Fruit fly (Drosophila melanogaster) whole organism, embryonic: Measurements from ENCODE around the gene Cyp4d21.

Experiments
- B-H2 ChIP-seq: fragments of 200-800 bp; sonication (Bioruptor generic); optimal IDR thresholded peaks from 2 replicates; lab custom pipeline; 2018; ENCODE audit warnings: missing biosample characterization, mild to moderate bottlenecking, missing genetic modification characterization
- Bdp1 ChIP-seq: fragments of 200-800 bp; sonication (Bioruptor generic); optimal IDR thresholded peaks from 3 replicates; lab custom pipeline; 2016; ENCODE audit warnings: missing biosample characterization, missing genetic modification characterization
- Blimp-1 ChIP-seq: fragments of 200-800 bp; sonication (Bioruptor generic); optimal IDR thresholded peaks from 3 replicates; lab custom pipeline; 2018; ENCODE audit warnings: missing biosample characterization, missing genetic modification characterization, mild to moderate bottlenecking, moderate library complexity, missing genetic modification reagents
- C15 ChIP-seq: fragments of 200-800 bp; sonication (Bioruptor generic); IDR thresholded peaks from 3 replicates; pipeline ENCODE4 v1.3.6; 2022; ENCODE audit warnings: missing biosample characterization, missing genetic modification characterization
- CG10209 ChIP-seq: fragments of 200-800 bp; sonication (Bioruptor generic); optimal IDR thresholded peaks from 3 replicates; lab custom pipeline; 2017; ENCODE audit warnings: missing biosample characterization, mild to moderate bottlenecking, missing genetic modification characterization, missing genetic modification reagents
- CG10321 ChIP-seq: fragments of 200-800 bp; sonication (Bioruptor generic); IDR thresholded peaks from 2 replicates; pipeline ENCODE4 v1.3.6; 2022; ENCODE audit warnings: missing biosample characterization, missing genetic modification characterization
- CG14014 ChIP-seq: fragments of 200-800 bp; sonication (Bioruptor generic); IDR thresholded peaks from 2 replicates; pipeline ENCODE4 v1.3.6; 2022; ENCODE audit warnings: missing biosample characterization, missing genetic modification characterization
- CG18619 ChIP-seq: fragments of 200-800 bp; sonication (Bioruptor generic); optimal IDR thresholded peaks from 3 replicates; lab custom pipeline; 2017; ENCODE audit warnings: missing biosample characterization, mild to moderate bottlenecking, missing genetic modification characterization
- CG2678 ChIP-seq: fragments of 200-800 bp; sonication (Bioruptor generic); optimal IDR thresholded peaks from 3 replicates; lab custom pipeline; 2019; ENCODE audit warnings: missing biosample characterization, mild to moderate bottlenecking, missing genetic modification characterization, moderate library complexity
- CG3281 ChIP-seq: fragments of 200-800 bp; sonication (Bioruptor generic); optimal IDR thresholded peaks from 3 replicates; lab custom pipeline; 2017; ENCODE audit warnings: missing biosample characterization, mild to moderate bottlenecking, missing genetic modification characterization
- CG34376 ChIP-seq: fragments of 200-800 bp; sonication (Bioruptor generic); optimal IDR thresholded peaks from 2 replicates; lab custom pipeline; 2018; ENCODE audit warnings: missing biosample characterization, mild to moderate bottlenecking, missing genetic modification characterization
- CG4328 ChIP-seq: fragments of 200-800 bp; sonication (Bioruptor generic); optimal IDR thresholded peaks from 3 replicates; lab custom pipeline; 2017; ENCODE audit warnings: missing biosample characterization, missing genetic modification reagents, missing genetic modification characterization
- CG4730 ChIP-seq: fragments of 200-800 bp; sonication (Bioruptor generic); IDR thresholded peaks from 2 replicates; pipeline ENCODE4 v1.3.6; 2022; ENCODE audit warnings: missing biosample characterization, missing genetic modification characterization
- CG6765 ChIP-seq: fragments of 200-800 bp; sonication (Bioruptor generic); optimal IDR thresholded peaks from 3 replicates; lab custom pipeline; 2017; ENCODE audit warnings: missing biosample characterization, mild to moderate bottlenecking, missing genetic modification characterization
- CG9797 ChIP-seq: fragments of 200-800 bp; sonication (Bioruptor generic); optimal IDR thresholded peaks from 3 replicates; lab custom pipeline; 2018; ENCODE audit warnings: missing biosample characterization, mild to moderate bottlenecking, missing genetic modification characterization
- Fer1 ChIP-seq: fragments of 200-800 bp; sonication (Bioruptor generic); optimal IDR thresholded peaks from 2 replicates; lab custom pipeline; 2017; ENCODE audit warnings: missing biosample characterization, mild to moderate bottlenecking, missing genetic modification characterization
- Hmr ChIP-seq: fragments of 200-800 bp; sonication (Bioruptor generic); optimal IDR thresholded peaks from 3 replicates; lab custom pipeline; 2017; ENCODE audit warnings: mild to moderate bottlenecking, missing biosample characterization, missing genetic modification reagents, missing genetic modification characterization
- Hmx ChIP-seq: fragments of 200-800 bp; sonication (Bioruptor generic); optimal IDR thresholded peaks from 2 replicates; lab custom pipeline; 2016; ENCODE audit warnings: missing biosample characterization, missing genetic modification characterization
- Lim3 ChIP-seq: fragments of 200-800 bp; sonication (Bioruptor generic); IDR thresholded peaks from 2 replicates; pipeline ENCODE4 v1.3.6; 2022; ENCODE audit warnings: missing biosample characterization, missing genetic modification characterization
- MBD-R2 ChIP-seq: fragments of 200-800 bp; sonication (Bioruptor generic); IDR thresholded peaks from 2 replicates; pipeline ENCODE4 v1.3.6; 2022; ENCODE audit warnings: missing biosample characterization, missing genetic modification characterization
- Med ChIP-seq: fragments of 200-800 bp; sonication (Bioruptor generic); peaks from one replicate; lab custom pipeline; 2016; ENCODE audit warnings: missing biosample characterization, missing genetic modification characterization, mild to moderate bottlenecking, inconsistent platforms, moderate library complexity
- Neu2 ChIP-seq: fragments of 200-800 bp; sonication (Bioruptor generic); optimal IDR thresholded peaks from 3 replicates; lab custom pipeline; 2016; ENCODE audit warnings: missing biosample characterization, missing genetic modification characterization, borderline replicate concordance
- Nf-YA ChIP-seq: fragments of 200-800 bp; sonication (Bioruptor generic); IDR thresholded peaks from 2 replicates; pipeline ENCODE4 v1.3.6; 2022; ENCODE audit warnings: missing biosample characterization, missing genetic modification characterization
- Sry-β ChIP-seq: fragments of 200-800 bp; sonication (Bioruptor generic); optimal IDR thresholded peaks from 2 replicates; lab custom pipeline; 2018; ENCODE audit warnings: missing biosample characterization, mild to moderate bottlenecking, missing genetic modification characterization, moderate library complexity
- Ssrp ChIP-seq: fragments of 200-800 bp; sonication (Bioruptor generic); optimal IDR thresholded peaks from 2 replicates; lab custom pipeline; 2018; ENCODE audit warnings: missing biosample characterization, mild to moderate bottlenecking, missing genetic modification characterization, moderate library complexity
- Xrp1 ChIP-seq: fragments of 200-800 bp; sonication (Bioruptor generic); IDR thresholded peaks from 2 replicates; pipeline ENCODE4 v1.3.6; 2022; ENCODE audit warnings: missing biosample characterization, missing genetic modification characterization
- YL-1 ChIP-seq: fragments of 200-800 bp; sonication (Bioruptor generic); optimal IDR thresholded peaks from 3 replicates; lab custom pipeline; 2017; ENCODE audit warnings: missing biosample characterization, mild to moderate bottlenecking, missing genetic modification characterization
- ap ChIP-seq: fragments of 200-800 bp; sonication (Bioruptor generic); IDR thresholded peaks from 2 replicates; pipeline ENCODE4 v1.3.6; 2022; ENCODE audit warnings: missing biosample characterization, missing genetic modification characterization
- br ChIP-seq: fragments of >200 bp; optimal IDR thresholded peaks from 2 replicates; lab custom pipeline; 2017
- chinmo ChIP-seq: fragments of 200-800 bp; sonication (Bioruptor generic); IDR thresholded peaks from 4 replicates; pipeline ENCODE4 v1.3.6; 2022; ENCODE audit warnings: missing biosample characterization, missing genetic modification characterization; ENCODE audit not compliant: partially characterized antibody
- crp ChIP-seq, 2 experiments: fragments of 200-800 bp; sonication (Bioruptor generic); optimal IDR thresholded peaks; 2 replicates in 1 of 2; 3 replicates in 1 of 2; lab custom pipeline; 2017; ENCODE audit warnings: missing biosample characterization in 2 of 2, missing genetic modification characterization in 2 of 2, mild to moderate bottlenecking in 1 of 2, moderate library complexity in 1 of 2
- da ChIP-seq: fragments of 200-800 bp; sonication (Bioruptor generic); optimal IDR thresholded peaks from 2 replicates; lab custom pipeline; 2016; ENCODE audit warnings: missing biosample characterization, missing genetic modification characterization
- emc ChIP-seq: fragments of 200-800 bp; sonication (Bioruptor generic); optimal IDR thresholded peaks from 2 replicates; lab custom pipeline; 2016; ENCODE audit warnings: missing biosample characterization, missing genetic modification characterization
- en ChIP-seq: fragments of 200-800 bp; sonication (Bioruptor generic); optimal IDR thresholded peaks from 2 replicates; lab custom pipeline; 2016; ENCODE audit warnings: missing biosample characterization, missing genetic modification characterization
- esg ChIP-seq: fragments of 200-800 bp; sonication (Bioruptor generic); conservative IDR thresholded peaks from 2 replicates; pipeline ENCODE4 v1.3.6; 2022; ENCODE audit warnings: missing biosample characterization, missing genetic modification characterization
- exex ChIP-seq: fragments of 200-800 bp; sonication (Bioruptor generic); optimal IDR thresholded peaks from 4 replicates; lab custom pipeline; 2018; ENCODE audit warnings: missing biosample characterization, mild to moderate bottlenecking, missing genetic modification characterization, moderate library complexity
- fru ChIP-seq: fragments of >200 bp; optimal IDR thresholded peaks from 2 replicates; lab custom pipeline; 2017
- grn ChIP-seq: fragments of 200-800 bp; sonication (Bioruptor generic); optimal IDR thresholded peaks from 3 replicates; lab custom pipeline; 2017; ENCODE audit warnings: missing biosample characterization, missing genetic modification characterization
- hbn ChIP-seq: fragments of 200-800 bp; sonication (Bioruptor generic); IDR thresholded peaks from 2 replicates; pipeline ENCODE4 v1.3.6; 2022; ENCODE audit warnings: missing biosample characterization, missing genetic modification characterization; ENCODE audit not compliant: partially characterized antibody
- lab ChIP-seq: fragments of 200-800 bp; sonication (Bioruptor generic); optimal IDR thresholded peaks from 3 replicates; lab custom pipeline; 2017; ENCODE audit warnings: missing biosample characterization, missing genetic modification characterization, mild to moderate bottlenecking, moderate library complexity, missing genetic modification reagents
- maf-S ChIP-seq: fragments of 200-800 bp; sonication (Bioruptor generic); optimal IDR thresholded peaks from 2 replicates; lab custom pipeline; 2016; ENCODE audit warnings: missing biosample characterization, missing genetic modification characterization
- mirr ChIP-seq: fragments of 200-800 bp; sonication (Bioruptor generic); optimal IDR thresholded peaks from 3 replicates; lab custom pipeline; 2018; ENCODE audit warnings: missing biosample characterization, mild to moderate bottlenecking, missing genetic modification characterization
- nau ChIP-seq: fragments of 200-800 bp; sonication (Bioruptor generic); optimal IDR thresholded peaks from 3 replicates; lab custom pipeline; 2017; ENCODE audit warnings: missing biosample characterization, mild to moderate bottlenecking, missing genetic modification characterization, missing genetic modification reagents
- nerfin-1 ChIP-seq: fragments of 200-800 bp; sonication (Bioruptor generic); optimal IDR thresholded peaks from 3 replicates; lab custom pipeline; 2019; ENCODE audit warnings: missing biosample characterization, mild to moderate bottlenecking, missing genetic modification characterization, moderate library complexity
- phol ChIP-seq: fragments of 200-800 bp; sonication (Bioruptor generic); optimal IDR thresholded peaks from 3 replicates; lab custom pipeline; 2018; ENCODE audit warnings: missing biosample characterization, mild to moderate bottlenecking, missing genetic modification characterization, moderate library complexity
- sr ChIP-seq: fragments of 200-800 bp; sonication (Bioruptor generic); IDR thresholded peaks from 3 replicates; pipeline ENCODE4 v1.3.6; 2022; ENCODE audit warnings: missing biosample characterization, missing genetic modification characterization
- tgo ChIP-seq: fragments of 200-800 bp; sonication (Bioruptor generic); IDR thresholded peaks from 3 replicates; pipeline ENCODE4 v1.3.6; 2022; ENCODE audit warnings: missing biosample characterization, missing genetic modification characterization
- trem ChIP-seq: fragments of 200-800 bp; optimal IDR thresholded peaks from 3 replicates; lab custom pipeline; 2019; ENCODE audit warnings: missing biosample characterization, mild to moderate bottlenecking, missing genetic modification characterization, moderate library complexity
- twi ChIP-seq: fragments of 200-800 bp; optimal IDR thresholded peaks from 2 replicates; lab custom pipeline; 2019; ENCODE audit warnings: missing biosample characterization, mild to moderate bottlenecking, missing genetic modification characterization, moderate library complexity
- vvl ChIP-seq: fragments of 200-800 bp; sonication (Bioruptor generic); IDR thresholded peaks from 2 replicates; pipeline ENCODE4 v1.3.6; 2022; ENCODE audit warnings: missing biosample characterization, missing genetic modification characterization

The Cyp4d21 gene

dm6 chr2L:7571667-7572502, 33.5 kb upstream of the Cyp4d21 start (continued):
- TF ChIP-seq Hmx (GFP tag; lab: Kevin White, UChicago), result no peak
- TF ChIP-seq esg, result no peak
- TF ChIP-seq Blimp-1, result peak; percentile 5
- no peak for TF ChIP-seq en
- no peak for TF ChIP-seq CG9797
- no peak for TF ChIP-seq CG14014 (GFP tag; lab: Robert Waterston, UW)
- no peak for TF ChIP-seq Nf-YA (GFP tag; lab: Robert Waterston, UW)
- TF ChIP-seq br (lab: Kevin White, UChicago), result no peak
- no peak for TF ChIP-seq vvl (GFP tag; lab: Robert Waterston, UW)
- peak; percentile 50 for TF ChIP-seq lab (GFP tag; lab: Kevin White, UChicago)
- TF ChIP-seq Fer1 (GFP tag; lab: Kevin White, UChicago), result peak; percentile 21
- no peak for TF ChIP-seq ap (GFP tag; lab: Robert Waterston, UW)
- no peak for TF ChIP-seq Ssrp (tag; lab: Kevin White, UChicago)
- peak; percentile 31 for TF ChIP-seq CG3281 (GFP tag; lab: Kevin White, UChicago)
- no peak for TF ChIP-seq B-H2 (GFP tag; lab: Kevin White, UChicago)
- TF ChIP-seq CG6765 (GFP tag; lab: Kevin White, UChicago), result peak; percentile 26
- TF ChIP-seq sr, result no peak
- no peak for TF ChIP-seq tgo (GFP tag; lab: Robert Waterston, UW)
- no peak for TF ChIP-seq phol (tag; lab: Kevin White, UChicago)
- TF ChIP-seq CG4328 (GFP tag; lab: Kevin White, UChicago), result no peak
- TF ChIP-seq Hmr (GFP tag; lab: Kevin White, UChicago), result peak; percentile 41
- peak; percentile 81 for TF ChIP-seq exex (tag; lab: Kevin White, UChicago)
- no peak for TF ChIP-seq CG10209 (GFP tag; lab: Kevin White, UChicago)
- no peak for TF ChIP-seq grn
- TF ChIP-seq maf-S (GFP tag; lab: Kevin White, UChicago), result peak; percentile 11
- peak; percentile 11 for TF ChIP-seq YL-1 (GFP tag; lab: Kevin White, UChicago)
- no peak for TF ChIP-seq Lim3 (GFP tag; lab: Robert Waterston, UW)
- peak; percentile 8; the same call in 1 of the 2 replicates for TF ChIP-seq Xrp1 (GFP tag; lab: Robert Waterston, UW)
- TF ChIP-seq trem (tag; lab: Kevin White, UChicago), result no peak
- no peak for TF ChIP-seq hbn (GFP tag; lab: Robert Waterston, UW)
- peak; percentile 44 for TF ChIP-seq CG2678 (tag; lab: Kevin White, UChicago)
- peak; percentile 75 for TF ChIP-seq nau (GFP tag; lab: Kevin White, UChicago)
- no peak for TF ChIP-seq fru (lab: Kevin White, UChicago)
- peak; percentile 64 for TF ChIP-seq Med (GFP tag; lab: Kevin White, UChicago)
- TF ChIP-seq chinmo (GFP tag; lab: Robert Waterston, UW), result no peak
- no peak for TF ChIP-seq nerfin-1 (tag; lab: Kevin White, UChicago)
- TF ChIP-seq C15 (GFP tag; lab: Robert Waterston, UW), result no peak
- no peak for TF ChIP-seq Sry-β (GFP tag; lab: Kevin White, UChicago)
- peak; percentile 69 for TF ChIP-seq mirr (GFP tag; lab: Kevin White, UChicago)
- TF ChIP-seq twi (tag; lab: Kevin White, UChicago), result peak; percentile 7
- TF ChIP-seq CG10321, result 0 out of 2 replicates have a peak, but pooled peaks have one; percentile 5
- TF ChIP-seq emc (GFP tag; lab: Kevin White, UChicago), result no peak
- no peak for TF ChIP-seq CG34376 (GFP tag; lab: Kevin White, UChicago)
- no peak for TF ChIP-seq Bdp1 (GFP tag; lab: Kevin White, UChicago)
- TF ChIP-seq CG18619, result peak; percentile 17
- TF ChIP-seq da (GFP tag; lab: Kevin White, UChicago), result no peak
- TF ChIP-seq crp (GFP tag; optimal IDR thresholded peaks at IDR 0.05; lab: Kevin White, UChicago), result no peak
- no peak for TF ChIP-seq Neu2 (GFP tag; lab: Kevin White, UChicago)
- no peak for TF ChIP-seq CG4730 (GFP tag; lab: Robert Waterston, UW)
- no peak for TF ChIP-seq MBD-R2 (GFP tag; lab: Robert Waterston, UW)
